Fruit fly (Drosophila melanogaster) whole organism, pupa: ENCODE measurements around the gene CG14237.

Source experiments
- CG10348 ChIP-seq: fragments of 200-800 bp; sonication (Bioruptor generic); IDR thresholded peaks from 2 replicates; pipeline ENCODE4 v1.3.6; 2022; ENCODE audit warnings: missing biosample characterization, missing genetic modification characterization
- CG12605 ChIP-seq: fragments of 200-800 bp; sonication (Bioruptor generic); IDR thresholded peaks from 2 replicates; pipeline ENCODE4 v1.3.6; 2022; ENCODE audit warnings: missing biosample characterization, missing genetic modification characterization
- CG13204 ChIP-seq: fragments of 200-800 bp; sonication (Bioruptor generic); optimal IDR thresholded peaks from 2 replicates; lab custom pipeline; 2018; ENCODE audit warnings: missing biosample characterization, mild to moderate bottlenecking, missing genetic modification characterization, moderate library complexity
- CG14655 ChIP-seq: fragments of 200-800 bp; sonication (Bioruptor generic); optimal IDR thresholded peaks from 3 replicates; lab custom pipeline; 2017; ENCODE audit warnings: mild to moderate bottlenecking, missing biosample characterization, missing genetic modification reagents, missing genetic modification characterization
- CG15710 ChIP-seq: fragments of 200-800 bp; sonication (Bioruptor generic); optimal IDR thresholded peaks from 2 replicates; lab custom pipeline; 2018; ENCODE audit warnings: missing biosample characterization, mild to moderate bottlenecking, missing genetic modification characterization, moderate library complexity
- CG17806 ChIP-seq: fragments of 200-800 bp; sonication (Bioruptor generic); optimal IDR thresholded peaks from 2 replicates; lab custom pipeline; 2018; ENCODE audit warnings: missing biosample characterization, mild to moderate bottlenecking, missing genetic modification characterization, moderate library complexity
- CG32121 ChIP-seq: fragments of 200-800 bp; sonication (Bioruptor generic); IDR thresholded peaks from 2 replicates; pipeline ENCODE4 v1.3.6; 2022; ENCODE audit warnings: missing biosample characterization, missing genetic modification characterization
- CG34367 ChIP-seq: fragments of 200-800 bp; sonication (Bioruptor generic); optimal IDR thresholded peaks from 2 replicates; lab custom pipeline; 2018; ENCODE audit warnings: missing biosample characterization, mild to moderate bottlenecking, missing genetic modification characterization
- CG4496 ChIP-seq: fragments of 200-800 bp; sonication (Bioruptor generic); IDR thresholded peaks from 3 replicates; pipeline ENCODE4 v1.3.6; 2022; ENCODE audit warnings: missing biosample characterization, missing genetic modification characterization
- CG8159 ChIP-seq: fragments of 200-800 bp; sonication (Bioruptor generic); optimal IDR thresholded peaks from 3 replicates; lab custom pipeline; 2018; ENCODE audit warnings: missing biosample characterization, mild to moderate bottlenecking, missing genetic modification characterization, moderate library complexity
- CG8301 ChIP-seq: fragments of 200-800 bp; sonication (Bioruptor generic); optimal IDR thresholded peaks from 2 replicates; lab custom pipeline; 2018; ENCODE audit warnings: missing biosample characterization, mild to moderate bottlenecking, missing genetic modification characterization
- CG9948 ChIP-seq: fragments of 200-800 bp; sonication (Bioruptor generic); optimal IDR thresholded peaks from 2 replicates; lab custom pipeline; 2018; ENCODE audit warnings: missing biosample characterization, mild to moderate bottlenecking, missing genetic modification characterization, moderate library complexity
- D1 ChIP-seq: fragments of 200-800 bp; sonication (Bioruptor generic); optimal IDR thresholded peaks from 2 replicates; lab custom pipeline; 2018; ENCODE audit warnings: missing biosample characterization, mild to moderate bottlenecking, missing genetic modification characterization, moderate library complexity
- EcR ChIP-seq: fragments of 200-800 bp; sonication (Bioruptor generic); optimal IDR thresholded peaks from 3 replicates; lab custom pipeline; 2019; ENCODE audit warnings: missing biosample characterization, missing genetic modification characterization, mild to moderate bottlenecking, moderate library complexity, missing genetic modification reagents
- Ets98B ChIP-seq: fragments of 200-800 bp; sonication (Bioruptor generic); IDR thresholded peaks from 2 replicates; pipeline ENCODE4 v1.3.6; 2022; ENCODE audit warnings: missing biosample characterization, missing genetic modification characterization
- Pif1A ChIP-seq: fragments of 200-800 bp; sonication (Bioruptor generic); optimal IDR thresholded peaks from 3 replicates; lab custom pipeline; 2016; ENCODE audit warnings: missing biosample characterization, missing genetic modification characterization
- Pif1B ChIP-seq: fragments of 200-800 bp; sonication (Bioruptor generic); optimal IDR thresholded peaks from 3 replicates; lab custom pipeline; 2016; ENCODE audit warnings: missing biosample characterization, missing genetic modification characterization
- Snoo ChIP-seq: fragments of 200-800 bp; sonication (Bioruptor generic); optimal IDR thresholded peaks from 3 replicates; lab custom pipeline; 2017; ENCODE audit warnings: missing biosample characterization, mild to moderate bottlenecking, missing genetic modification characterization, inconsistent platforms
- fd96Ca ChIP-seq: fragments of 200-800 bp; sonication (Bioruptor generic); IDR thresholded peaks from 3 replicates; pipeline ENCODE4 v1.3.6; 2022; ENCODE audit warnings: missing biosample characterization, missing genetic modification characterization
- gl ChIP-seq: fragments of 200-800 bp; sonication (Bioruptor generic); optimal IDR thresholded peaks from 2 replicates; lab custom pipeline; 2018; ENCODE audit warnings: missing biosample characterization, mild to moderate bottlenecking, missing genetic modification characterization
- rn ChIP-seq: fragments of 200-800 bp; sonication (Bioruptor generic); IDR thresholded peaks from 2 replicates; pipeline ENCODE4 v1.3.6; 2022; ENCODE audit warnings: missing biosample characterization, missing genetic modification characterization

CG14237 gene

DNA sequence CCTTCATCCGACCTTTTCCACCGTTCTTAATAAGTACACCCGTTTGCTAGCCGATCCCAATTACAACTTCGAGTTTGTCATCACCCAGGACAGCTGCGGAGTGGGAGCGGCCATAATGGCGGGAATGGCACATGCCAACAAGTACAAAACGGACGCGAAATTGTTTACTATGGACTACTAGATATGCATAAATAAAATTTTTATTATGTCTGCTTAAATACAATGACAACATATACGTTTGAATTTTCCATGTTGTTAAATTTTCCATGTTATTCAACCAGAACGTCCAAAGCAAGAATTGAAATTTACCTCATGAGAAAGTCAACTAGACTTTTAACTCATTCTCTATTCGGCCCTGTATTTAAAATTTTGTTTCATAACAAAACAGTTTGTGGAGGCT is 6.3 kb upstream of the CG14237 start, which contains the start of gene Hex-t2:
Hex-t2 (plus strand) TSS at position 301 of the 400 bp plus-strand sequence.
- TF ChIP-seq Pif1B (GFP tag; lab: Kevin White, UChicago) (no peak), CG34367 (no peak), CG4496 (GFP tag; lab: Robert Waterston, UW) (no peak), fd96Ca (no peak), Pif1A (no peak), CG15710 (tag; lab: Kevin White, UChicago) (no peak), CG8159 (no peak), CG12605 (GFP tag; lab: Robert Waterston, UW) (no peak), CG32121 (GFP tag; lab: Robert Waterston, UW) (no peak), CG10348 (GFP tag; lab: Robert Waterston, UW) (no peak), EcR (GFP tag; lab: Kevin White, UChicago) (no peak)

DNA sequence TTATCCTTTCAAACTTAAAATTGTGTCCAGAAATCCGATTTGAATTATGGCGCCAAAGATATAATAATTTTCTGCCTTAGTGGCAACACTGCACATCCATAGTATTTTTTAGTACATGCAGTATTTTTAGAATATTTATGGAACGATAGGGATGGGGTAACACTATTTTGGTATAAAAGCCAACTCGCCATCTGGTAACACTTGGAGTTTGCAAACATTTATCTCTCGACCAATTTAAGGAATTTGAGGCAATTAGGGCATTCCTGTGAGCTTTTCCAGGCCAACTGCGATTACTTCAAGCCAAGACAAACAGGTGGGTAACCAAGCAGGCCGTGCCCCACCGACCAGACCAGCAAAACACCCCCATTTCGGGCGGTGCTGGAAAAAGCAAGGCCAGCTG is 4.3 kb upstream of the CG14237 start, which contains the start of gene CG5447:
CG5447 (plus strand) TSS at position 190 of the 400 bp plus-strand sequence.
- no peak for TF ChIP-seq CG15710 (tag; lab: Kevin White, UChicago)
- no peak for TF ChIP-seq fd96Ca
- TF ChIP-seq CG8159: no peak
- no peak for TF ChIP-seq Pif1A
- TF ChIP-seq CG13204 (GFP tag; lab: Kevin White, UChicago): no peak
- no peak for TF ChIP-seq CG9948 (tag; lab: Kevin White, UChicago)
- no peak for TF ChIP-seq CG17806
- TF ChIP-seq CG34367: no peak
- TF ChIP-seq Ets98B (GFP tag; lab: Robert Waterston, UW): no peak
- TF ChIP-seq D1 (tag; lab: Kevin White, UChicago): no peak
- no peak for TF ChIP-seq CG14655 (GFP tag; lab: Kevin White, UChicago)
- TF ChIP-seq CG4496 (GFP tag; lab: Robert Waterston, UW): no peak
- no peak for TF ChIP-seq Pif1B (GFP tag; lab: Kevin White, UChicago)
- no peak for TF ChIP-seq CG10348 (GFP tag; lab: Robert Waterston, UW)

DNA sequence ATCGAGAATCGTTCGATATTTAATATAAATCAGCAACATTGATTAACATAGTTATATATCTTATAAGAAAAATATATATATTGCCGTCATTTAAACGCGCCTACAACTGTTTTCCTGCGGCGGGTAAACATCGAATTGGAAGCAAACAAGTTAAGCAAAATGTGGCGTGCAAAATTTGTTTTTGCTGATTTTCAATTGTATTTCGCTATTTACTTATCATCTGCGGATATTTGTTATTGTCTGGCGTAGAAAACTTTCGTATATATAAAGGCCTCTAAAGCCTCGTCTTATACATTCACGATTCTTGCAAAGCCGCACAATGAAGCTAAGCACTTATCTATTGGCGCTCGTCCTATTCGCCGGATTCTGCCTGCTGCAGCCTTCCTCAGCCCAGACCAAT is 2.2 kb upstream of the CG14237 start, which contains the start of gene CG43117:
CG43117 (plus strand) TSS at position 301 of the 400 bp plus-strand sequence.
- TF ChIP-seq CG14655 (GFP tag; lab: Kevin White, UChicago): no peak
- no peak for TF ChIP-seq CG17806
- no peak for TF ChIP-seq Snoo
- no peak for TF ChIP-seq CG10348 (GFP tag; lab: Robert Waterston, UW)
- no peak for TF ChIP-seq CG34367
- TF ChIP-seq fd96Ca: no peak
- no peak for TF ChIP-seq gl (tag; lab: Kevin White, UChicago)
- no peak for TF ChIP-seq CG32121 (GFP tag; lab: Robert Waterston, UW)
- TF ChIP-seq rn (GFP tag; lab: Robert Waterston, UW): no peak
- TF ChIP-seq CG4496 (GFP tag; lab: Robert Waterston, UW): no peak
- no peak for TF ChIP-seq Ets98B (GFP tag; lab: Robert Waterston, UW)

DNA sequence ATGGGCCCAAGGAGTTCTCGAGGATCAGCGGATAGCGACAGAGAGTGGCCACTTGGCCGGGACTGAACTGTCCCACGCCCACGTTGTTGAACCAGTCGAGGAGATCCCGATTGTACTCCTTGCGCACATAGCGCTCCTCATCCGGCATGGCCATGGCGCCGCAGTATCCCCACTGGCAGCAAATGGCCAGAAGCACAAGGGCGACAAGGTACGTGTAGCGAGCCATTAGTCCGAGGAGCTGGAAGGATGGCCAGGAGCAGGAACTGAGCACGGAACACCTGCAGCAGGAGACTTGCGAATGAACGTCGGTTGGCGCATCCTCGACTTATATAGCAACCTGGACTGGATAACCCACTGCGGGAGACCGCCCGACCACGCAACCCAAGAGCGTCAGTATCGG is 839 bp upstream of the CG14237 start, which contains the start of gene Pdf:
Pdf (minus strand) TSS at position 304 of the 400 bp plus-strand sequence.
- TF ChIP-seq CG9948 (tag; lab: Kevin White, UChicago) (no peak), CG14655 (GFP tag; lab: Kevin White, UChicago) (no peak), Snoo (no peak), EcR (GFP tag; lab: Kevin White, UChicago) (no peak), rn (GFP tag; lab: Robert Waterston, UW) (no peak), CG8301 (tag; lab: Kevin White, UChicago) (no peak), CG34367 (no peak), CG10348 (GFP tag; lab: Robert Waterston, UW) (no peak), fd96Ca (no peak), gl (tag; lab: Kevin White, UChicago) (no peak), CG13204 (GFP tag; lab: Kevin White, UChicago) (no peak), CG4496 (GFP tag; lab: Robert Waterston, UW) (no peak), CG8159 (no peak), Pif1A (no peak), CG32121 (GFP tag; lab: Robert Waterston, UW) (no peak), D1 (tag; lab: Kevin White, UChicago) (no peak), CG12605 (GFP tag; lab: Robert Waterston, UW) (no peak)

DNA sequence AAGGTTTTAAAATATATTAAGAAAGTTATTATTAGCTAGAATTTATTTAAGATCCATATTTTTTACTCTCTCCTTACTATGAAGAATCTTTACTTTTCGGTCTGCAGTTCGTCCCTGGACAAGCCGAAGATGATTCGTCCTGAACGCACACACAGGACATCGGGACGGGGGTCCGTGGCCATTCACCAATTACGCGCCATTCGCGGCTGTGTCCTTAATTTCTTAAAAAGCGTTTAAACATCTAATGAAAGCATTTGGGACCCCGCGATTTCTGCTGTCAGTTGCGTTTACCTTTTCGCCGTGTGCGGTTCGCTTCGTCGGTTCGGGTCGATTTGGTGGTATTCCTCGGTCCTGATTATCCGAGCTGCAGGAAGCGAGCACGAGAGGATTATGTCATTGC is 1.3 kb downstream of the CG14237 start, which contains the start of gene CG14238:
CG14238 (plus strand) TSS at position 301 of the 400 bp plus-strand sequence.
- no peak for TF ChIP-seq CG8301 (tag; lab: Kevin White, UChicago)
- TF ChIP-seq Ets98B (GFP tag; lab: Robert Waterston, UW): no peak
- TF ChIP-seq CG10348 (GFP tag; lab: Robert Waterston, UW): no peak
- TF ChIP-seq Pif1A: no peak
- no peak for TF ChIP-seq CG34367
- no peak for TF ChIP-seq Pif1B (GFP tag; lab: Kevin White, UChicago)
- no peak for TF ChIP-seq CG17806
- TF ChIP-seq D1 (tag; lab: Kevin White, UChicago): no peak
- no peak for TF ChIP-seq EcR (GFP tag; lab: Kevin White, UChicago)

DNA sequence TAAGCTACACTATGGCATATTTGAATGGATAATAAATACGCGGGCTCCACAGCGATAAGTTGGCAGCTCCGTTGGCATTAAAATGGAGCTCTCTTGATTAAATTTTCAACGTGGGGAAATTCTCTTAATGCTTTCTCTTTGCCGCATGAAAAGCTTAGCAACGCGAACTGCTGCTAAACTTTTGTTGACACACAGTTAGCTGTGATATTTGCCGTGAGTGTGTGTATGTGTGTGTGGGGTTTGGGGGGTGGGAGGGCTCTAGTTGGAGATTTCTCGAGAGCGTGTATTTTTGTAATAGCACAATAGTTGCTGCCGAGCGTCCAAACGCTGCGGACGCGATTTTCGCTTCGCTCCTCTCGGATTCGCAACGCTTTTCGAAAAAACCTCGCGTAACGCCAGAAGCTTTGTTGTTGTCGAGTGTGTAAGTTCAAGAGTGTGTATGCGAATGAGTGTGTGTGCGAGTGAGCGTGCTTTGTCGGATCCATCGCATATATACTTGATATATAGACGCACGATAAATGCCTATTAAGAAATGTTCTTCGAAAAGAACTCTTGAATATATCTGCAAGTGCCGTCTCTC is 4.6 kb downstream of the CG14237 start, which contains the start of gene CG5455:
CG5455 (plus strand) TSS at position 302 of the 580 bp plus-strand sequence.
- peak; percentile 26 for TF ChIP-seq CG34367
- peak; percentile 69 for TF ChIP-seq CG12605 (GFP tag; lab: Robert Waterston, UW)
- no peak for TF ChIP-seq Snoo
- TF ChIP-seq CG15710 (tag; lab: Kevin White, UChicago): no peak
- peak; percentile 65 for TF ChIP-seq EcR (GFP tag; lab: Kevin White, UChicago)
- peak; percentile 57 for TF ChIP-seq CG13204 (GFP tag; lab: Kevin White, UChicago)
- TF ChIP-seq CG17806: peak; percentile 3
- TF ChIP-seq Pif1B (GFP tag; lab: Kevin White, UChicago): peak; percentile 38
- no peak for TF ChIP-seq rn (GFP tag; lab: Robert Waterston, UW)
- TF ChIP-seq D1 (tag; lab: Kevin White, UChicago): no peak
- no peak for TF ChIP-seq Pif1A
- peak; percentile 5 for TF ChIP-seq CG8159
- TF ChIP-seq CG4496 (GFP tag; lab: Robert Waterston, UW): peak; percentile 82
- TF ChIP-seq Ets98B (GFP tag; lab: Robert Waterston, UW): peak; percentile 93
- TF ChIP-seq CG32121 (GFP tag; lab: Robert Waterston, UW): peak; percentile 87
- TF ChIP-seq gl (tag; lab: Kevin White, UChicago): peak; percentile 30
- TF ChIP-seq CG8301 (tag; lab: Kevin White, UChicago): no peak
- peak; percentile 73 for TF ChIP-seq fd96Ca
